Worm (Caenorhabditis elegans): ENCODE measurements around the gene Y53G8AR.6.

DNA sequence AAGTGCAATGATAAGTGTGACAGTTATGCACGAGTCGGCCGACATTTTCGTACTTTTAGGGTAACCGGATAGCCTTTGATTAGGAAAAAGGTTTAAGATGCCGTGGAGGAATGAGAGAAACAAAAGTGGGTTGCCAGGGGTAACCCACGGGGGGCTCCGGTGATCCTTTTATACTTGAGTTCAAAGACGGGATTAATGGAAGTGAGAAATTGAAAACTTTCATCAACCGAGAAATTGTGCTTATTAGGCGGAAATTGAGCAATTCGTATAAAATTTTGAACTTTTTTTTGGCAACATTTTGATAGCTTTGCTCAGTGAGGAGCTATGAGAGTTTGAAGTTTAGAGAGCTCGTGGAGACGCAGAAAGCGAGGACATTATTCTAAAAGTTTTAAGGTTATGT is 39.0 kb upstream of the Y53G8AR.6 start, which contains the start of gene Y53G8AM.4:
- TF ChIP-seq ceh-13 (GFP tag; optimal IDR thresholded peaks at IDR 0.05) (no peak), ceh-36 (tag; optimal IDR thresholded peaks at IDR 0.05) (no peak), hnd-1 (tag; optimal IDR thresholded peaks at IDR 0.05) (no peak), flt-1 (GFP tag; IDR thresholded peaks at IDR 0.05) (no peak), ama-1 (optimal IDR thresholded peaks at IDR 0.05) (no peak)
